Fruit fly (Drosophila melanogaster) whole organism, embryonic: ENCODE results near the gene CG14636.
A peak's percentile ranks its signal among the peaks of the same experiment; 100 is the strongest.

ENCODE experiments used
- Aef1 ChIP-seq: fragments of 200-800 bp; sonication (Bioruptor generic); IDR thresholded peaks from 3 replicates; pipeline ENCODE4 v1.3.6; 2022; ENCODE audit warnings: missing biosample characterization, missing genetic modification characterization
- Bteb2 ChIP-seq: fragments of 200-800 bp; sonication (Bioruptor generic); optimal IDR thresholded peaks from 2 replicates; lab custom pipeline; 2016; ENCODE audit warnings: missing biosample characterization, missing genetic modification characterization
- CG10979 ChIP-seq: fragments of 200-800 bp; sonication (Bioruptor generic); optimal IDR thresholded peaks from 2 replicates; lab custom pipeline; 2018; ENCODE audit warnings: missing biosample characterization, mild to moderate bottlenecking, missing genetic modification characterization, moderate library complexity
- CG11398 ChIP-seq: fragments of 200-800 bp; sonication (Bioruptor generic); optimal IDR thresholded peaks from 2 replicates; lab custom pipeline; 2016; ENCODE audit warnings: missing biosample characterization, missing genetic modification characterization
- CG11504 ChIP-seq: fragments of 200-800 bp; sonication (Bioruptor generic); optimal IDR thresholded peaks from 3 replicates; lab custom pipeline; 2019; ENCODE audit warnings: missing biosample characterization, mild to moderate bottlenecking, missing genetic modification characterization, moderate library complexity
- CG12071 ChIP-seq: fragments of 200-800 bp; sonication (Bioruptor generic); optimal IDR thresholded peaks from 3 replicates; lab custom pipeline; 2018; ENCODE audit warnings: missing biosample characterization, mild to moderate bottlenecking, missing genetic modification characterization
- CG12299 ChIP-seq: fragments of 200-800 bp; sonication (Bioruptor generic); optimal IDR thresholded peaks from 2 replicates; lab custom pipeline; 2018; ENCODE audit warnings: missing biosample characterization, mild to moderate bottlenecking, missing genetic modification characterization
- CG13624 ChIP-seq: fragments of 200-800 bp; sonication (Bioruptor generic); optimal IDR thresholded peaks from 2 replicates; lab custom pipeline; 2016; ENCODE audit warnings: missing biosample characterization, missing genetic modification characterization
- CG15601 ChIP-seq: fragments of 200-800 bp; sonication (Bioruptor generic); optimal IDR thresholded peaks from 3 replicates; lab custom pipeline; 2019; ENCODE audit warnings: missing biosample characterization, mild to moderate bottlenecking, missing genetic modification characterization, moderate library complexity
- CG15696 ChIP-seq: fragments of 200-800 bp; sonication (Bioruptor generic); optimal IDR thresholded peaks from 2 replicates; lab custom pipeline; 2019; ENCODE audit warnings: missing biosample characterization, mild to moderate bottlenecking, missing genetic modification characterization, moderate library complexity
- CG17328 ChIP-seq: fragments of 200-800 bp; sonication (Bioruptor generic); IDR thresholded peaks from 2 replicates; pipeline ENCODE4 v1.3.6; 2022; ENCODE audit warnings: missing biosample characterization, missing genetic modification characterization
- CG1792 ChIP-seq: fragments of 200-800 bp; sonication (Bioruptor generic); optimal IDR thresholded peaks from 2 replicates; lab custom pipeline; 2016; ENCODE audit warnings: missing biosample characterization, missing genetic modification characterization
- CG2116 ChIP-seq: fragments of 200-800 bp; sonication (Bioruptor generic); optimal IDR thresholded peaks from 3 replicates; lab custom pipeline; 2018; ENCODE audit warnings: missing biosample characterization, mild to moderate bottlenecking, missing genetic modification characterization
- CG2129 ChIP-seq: fragments of 200-800 bp; sonication (Bioruptor generic); IDR thresholded peaks from 2 replicates; pipeline ENCODE4 v1.3.6; 2022; ENCODE audit warnings: missing biosample characterization, missing genetic modification characterization; ENCODE audit not compliant: partially characterized antibody
- CG2889 ChIP-seq: fragments of 200-800 bp; sonication (Bioruptor generic); IDR thresholded peaks from 3 replicates; pipeline ENCODE4 v1.3.6; 2022; ENCODE audit warnings: missing biosample characterization, missing genetic modification characterization
- CG34376 ChIP-seq: fragments of 200-800 bp; sonication (Bioruptor generic); optimal IDR thresholded peaks from 2 replicates; lab custom pipeline; 2018; ENCODE audit warnings: missing biosample characterization, mild to moderate bottlenecking, missing genetic modification characterization
- CG3995 ChIP-seq: fragments of 200-800 bp; sonication (Bioruptor generic); optimal IDR thresholded peaks from 3 replicates; lab custom pipeline; 2016; ENCODE audit warnings: missing biosample characterization, missing genetic modification characterization
- CG42726 ChIP-seq: fragments of 200-800 bp; sonication (Bioruptor generic); IDR thresholded peaks from 2 replicates; pipeline ENCODE4 v1.3.6; 2022; ENCODE audit warnings: missing biosample characterization, missing genetic modification characterization; ENCODE audit not compliant: partially characterized antibody
- CG4820 ChIP-seq: fragments of 200-800 bp; sonication (Bioruptor generic); optimal IDR thresholded peaks from 3 replicates; lab custom pipeline; 2016; ENCODE audit warnings: missing biosample characterization, missing genetic modification characterization
- CG5180 ChIP-seq: fragments of 200-800 bp; sonication (Bioruptor generic); optimal IDR thresholded peaks from 3 replicates; lab custom pipeline; 2017; ENCODE audit warnings: missing biosample characterization, missing genetic modification characterization, mild to moderate bottlenecking, moderate library complexity, missing genetic modification reagents
- CG5953 ChIP-seq: fragments of 200-800 bp; sonication (Bioruptor generic); IDR thresholded peaks from 2 replicates; pipeline ENCODE4 v1.3.6; 2022; ENCODE audit warnings: missing biosample characterization, missing genetic modification characterization
- CG7928 ChIP-seq: fragments of 200-800 bp; sonication (Bioruptor generic); optimal IDR thresholded peaks from 2 replicates; lab custom pipeline; 2017; ENCODE audit warnings: missing biosample characterization, mild to moderate bottlenecking, missing genetic modification characterization
- CG7987 ChIP-seq: fragments of 200-800 bp; sonication (Bioruptor generic); optimal IDR thresholded peaks from 2 replicates; lab custom pipeline; 2018; ENCODE audit warnings: missing biosample characterization, mild to moderate bottlenecking, missing genetic modification characterization, moderate library complexity
- CTCF ChIP-seq: fragments of 200-800 bp; sonication (Bioruptor generic); optimal IDR thresholded peaks from 2 replicates; lab custom pipeline; 2017; ENCODE audit warnings: missing biosample characterization, mild to moderate bottlenecking, missing genetic modification characterization, moderate library complexity
- Dbx ChIP-seq: fragments of 200-800 bp; sonication (Bioruptor generic); IDR thresholded peaks from 3 replicates; pipeline ENCODE4 v1.3.6; 2022; ENCODE audit warnings: missing biosample characterization, missing genetic modification characterization
- GATAe ChIP-seq: fragments of 200-800 bp; sonication (Bioruptor generic); conservative IDR thresholded peaks from 2 replicates; pipeline ENCODE4 v1.3.6; 2022; ENCODE audit warnings: missing biosample characterization, missing genetic modification characterization
- Hmr ChIP-seq: fragments of 200-800 bp; sonication (Bioruptor generic); optimal IDR thresholded peaks from 3 replicates; lab custom pipeline; 2017; ENCODE audit warnings: mild to moderate bottlenecking, missing biosample characterization, missing genetic modification reagents, missing genetic modification characterization
- NC2β ChIP-seq: fragments of 200-800 bp; sonication (Bioruptor generic); optimal IDR thresholded peaks from 2 replicates; lab custom pipeline; 2016; ENCODE audit warnings: missing biosample characterization, missing genetic modification characterization
- NK7.1 ChIP-seq: fragments of 200-800 bp; sonication (Bioruptor generic); optimal IDR thresholded peaks from 3 replicates; lab custom pipeline; 2016; ENCODE audit warnings: missing biosample characterization, missing genetic modification characterization
- amos ChIP-seq: fragments of 200-800 bp; sonication (Bioruptor generic); IDR thresholded peaks from 2 replicates; pipeline ENCODE4 v1.3.6; 2022; ENCODE audit warnings: missing biosample characterization, missing genetic modification characterization; ENCODE audit not compliant: partially characterized antibody
- ato ChIP-seq: fragments of 200-800 bp; sonication (Bioruptor generic); IDR thresholded peaks from 2 replicates; pipeline ENCODE4 v1.3.6; 2022; ENCODE audit warnings: missing biosample characterization, missing genetic modification characterization; ENCODE audit not compliant: partially characterized antibody
- az2 ChIP-seq: fragments of 200-800 bp; sonication (Bioruptor generic); optimal IDR thresholded peaks from 3 replicates; lab custom pipeline; 2016; ENCODE audit warnings: missing biosample characterization, missing genetic modification characterization
- chif ChIP-seq, 2 experiments: fragments of 200-800 bp; sonication (Bioruptor generic); optimal IDR thresholded peaks; 3 replicates each; lab custom pipeline; 2016; ENCODE audit warnings: missing biosample characterization in 2 of 2, missing genetic modification characterization in 2 of 2
- crp ChIP-seq, 2 experiments: fragments of 200-800 bp; sonication (Bioruptor generic); optimal IDR thresholded peaks; 2 replicates in 1 of 2; 3 replicates in 1 of 2; lab custom pipeline; 2017; ENCODE audit warnings: missing biosample characterization in 2 of 2, missing genetic modification characterization in 2 of 2, mild to moderate bottlenecking in 1 of 2, moderate library complexity in 1 of 2
- ems ChIP-seq: fragments of 200-800 bp; sonication (Bioruptor generic); optimal IDR thresholded peaks from 3 replicates; lab custom pipeline; 2016; ENCODE audit warnings: missing biosample characterization, missing genetic modification characterization
- en ChIP-seq: fragments of 200-800 bp; sonication (Bioruptor generic); optimal IDR thresholded peaks from 2 replicates; lab custom pipeline; 2016; ENCODE audit warnings: missing biosample characterization, missing genetic modification characterization
- exex ChIP-seq: fragments of 200-800 bp; sonication (Bioruptor generic); optimal IDR thresholded peaks from 4 replicates; lab custom pipeline; 2018; ENCODE audit warnings: missing biosample characterization, mild to moderate bottlenecking, missing genetic modification characterization, moderate library complexity
- gsb ChIP-seq: fragments of 200-800 bp; sonication (Bioruptor generic); IDR thresholded peaks from 2 replicates; pipeline ENCODE4 v1.3.6; 2022; ENCODE audit warnings: missing biosample characterization, missing genetic modification characterization
- her ChIP-seq: fragments of 200-800 bp; sonication (Bioruptor generic); optimal IDR thresholded peaks from 2 replicates; lab custom pipeline; 2016; ENCODE audit warnings: missing biosample characterization, missing genetic modification characterization
- knrl ChIP-seq: fragments of 200-800 bp; sonication (Bioruptor generic); IDR thresholded peaks from 3 replicates; pipeline ENCODE4 v1.3.6; 2022; ENCODE audit warnings: missing biosample characterization, missing genetic modification characterization; ENCODE audit not compliant: partially characterized antibody
- lab ChIP-seq: fragments of 200-800 bp; sonication (Bioruptor generic); optimal IDR thresholded peaks from 3 replicates; lab custom pipeline; 2017; ENCODE audit warnings: missing biosample characterization, missing genetic modification characterization, mild to moderate bottlenecking, moderate library complexity, missing genetic modification reagents
- lmd ChIP-seq: fragments of 200-800 bp; sonication (Bioruptor generic); IDR thresholded peaks from 2 replicates; pipeline ENCODE4 v1.3.6; 2022; ENCODE audit warnings: missing biosample characterization, missing genetic modification characterization
- mld ChIP-seq: fragments of 200-800 bp; sonication (Bioruptor generic); IDR thresholded peaks from 3 replicates; pipeline ENCODE4 v1.3.6; 2022; ENCODE audit warnings: missing biosample characterization, missing genetic modification characterization; ENCODE audit not compliant: partially characterized antibody
- nerfin-1 ChIP-seq: fragments of 200-800 bp; sonication (Bioruptor generic); optimal IDR thresholded peaks from 3 replicates; lab custom pipeline; 2019; ENCODE audit warnings: missing biosample characterization, mild to moderate bottlenecking, missing genetic modification characterization, moderate library complexity
- nmo ChIP-seq: fragments of 200-800 bp; sonication (Bioruptor generic); optimal IDR thresholded peaks from 2 replicates; lab custom pipeline; 2018; ENCODE audit warnings: missing biosample characterization, mild to moderate bottlenecking, missing genetic modification characterization, moderate library complexity
- otp ChIP-seq: fragments of 200-800 bp; sonication (Bioruptor generic); IDR thresholded peaks from 3 replicates; pipeline ENCODE4, ENCODE4 v1.3.6; 2022; ENCODE audit warnings: missing biosample characterization, missing genetic modification characterization
- psq ChIP-seq: fragments of 200-800 bp; sonication (Bioruptor generic); optimal IDR thresholded peaks from 2 replicates; lab custom pipeline; 2017; ENCODE audit warnings: missing biosample characterization, missing genetic modification characterization
- scrt ChIP-seq: fragments of 200-800 bp; sonication (Bioruptor generic); optimal IDR thresholded peaks from 2 replicates; lab custom pipeline; 2018; ENCODE audit warnings: missing biosample characterization, mild to moderate bottlenecking, missing genetic modification characterization, moderate library complexity
- sob ChIP-seq: fragments of 200-800 bp; sonication (Bioruptor generic); IDR thresholded peaks from 2 replicates; pipeline ENCODE4 v1.3.6; 2022; ENCODE audit warnings: missing biosample characterization, missing genetic modification characterization
- tap ChIP-seq: fragments of 200-800 bp; optimal IDR thresholded peaks from 3 replicates; lab custom pipeline; 2019; ENCODE audit warnings: missing biosample characterization, mild to moderate bottlenecking, missing genetic modification characterization, moderate library complexity
- usp ChIP-seq: fragments of >200 bp; optimal IDR thresholded peaks from 2 replicates; lab custom pipeline; 2017; ENCODE audit warnings: missing biosample characterization, missing genetic modification characterization

CG14636 gene

DNA sequence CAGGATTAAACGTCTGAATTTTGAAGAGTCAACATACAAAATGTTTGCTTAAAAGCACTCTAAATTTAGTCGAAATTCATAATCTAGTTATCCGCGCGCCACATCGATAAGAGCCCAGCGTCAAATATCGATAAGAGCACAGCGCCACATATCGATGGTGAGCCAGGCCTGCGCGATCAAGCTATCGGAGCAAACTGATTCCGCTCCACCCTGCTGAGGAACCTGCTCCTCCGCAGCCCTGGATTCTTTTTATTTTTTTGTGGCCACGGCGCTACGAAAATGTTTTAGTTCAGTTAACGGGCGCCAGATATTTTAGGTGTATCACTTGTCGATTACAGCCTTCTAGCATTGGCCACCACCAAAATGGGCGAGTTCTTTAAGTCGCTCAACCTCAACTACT, 5.7 kb upstream of the CG14636 start (continued):
- TF ChIP-seq CG7928 (peak; percentile 99), CG11398 (GFP tag; lab: Kevin White, UChicago) (no peak), psq (no peak), her (GFP tag; lab: Kevin White, UChicago) (peak; percentile 71), CG34376 (peak; percentile 51), CG3995 (GFP tag; lab: Kevin White, UChicago) (peak; percentile 52), ato (GFP tag; lab: Robert Waterston, UW) (peak; percentile 97), CG17328 (GFP tag; lab: Robert Waterston, UW) (peak; percentile 65), lab (GFP tag; lab: Kevin White, UChicago) (no peak), lmd (GFP tag; lab: Robert Waterston, UW) (peak; percentile 37; the same call in 1 of the 2 replicates), gsb (no peak), en (GFP tag; lab: Kevin White, UChicago) (no peak), CG10979 (tag; lab: Kevin White, UChicago) (peak; percentile 4), NK7.1 (GFP tag; lab: Kevin White, UChicago) (peak; percentile 18), otp (GFP tag; lab: Robert Waterston, UW) (no peak), CG11504 (tag; lab: Kevin White, UChicago) (no peak), GATAe (GFP tag; lab: Robert Waterston, UW) (no peak), CG2129 (GFP tag; lab: Robert Waterston, UW) (peak; percentile 92), CG12299 (tag; lab: Kevin White, UChicago) (peak; percentile 32), NC2β (peak; percentile 43), CG2889 (GFP tag; lab: Robert Waterston, UW) (no peak), Hmr (peak; percentile 74), CG5953 (no peak), scrt (GFP tag; lab: Kevin White, UChicago) (no peak), CG42726 (GFP tag; lab: Robert Waterston, UW) (peak; percentile 98), ems (GFP tag; lab: Kevin White, UChicago) (peak; percentile 49), tap (tag; lab: Kevin White, UChicago) (no peak), Dbx (GFP tag; lab: Robert Waterston, UW) (peak; percentile 70; the same call in 2 of the 3 replicates), mld (peak; percentile 98), chif (GFP tag; optimal IDR thresholded peaks at IDR 0.05; lab: Kevin White, UChicago) (peak; percentile 7 to 17), CG15601 (no peak), exex (tag; lab: Kevin White, UChicago) (no peak), CG2116 (GFP tag; lab: Kevin White, UChicago) (peak; percentile 86), az2 (no peak), amos (peak; percentile 99), CG13624 (peak; percentile 70), CG12071 (GFP tag; lab: Kevin White, UChicago) (no peak), nmo (GFP tag; lab: Kevin White, UChicago) (peak; percentile 53), nerfin-1 (no peak), knrl (peak; percentile 98), CTCF (peak; percentile 68), CG1792 (peak; percentile 22), Bteb2 (GFP tag; lab: Kevin White, UChicago) (no peak), usp (GFP tag; lab: Kevin White, UChicago) (no peak), CG5180 (GFP tag; lab: Kevin White, UChicago) (no peak), CG15696 (tag; lab: Kevin White, UChicago) (peak; percentile 7), CG7987 (peak; percentile 22), sob (GFP tag; lab: Robert Waterston, UW) (peak; percentile 74), Aef1 (GFP tag; lab: Robert Waterston, UW) (no peak), CG4820 (no peak), crp (GFP tag; optimal IDR thresholded peaks at IDR 0.05; lab: Kevin White, UChicago) (peak in 1 of 2 experiments; percentile 9)
